Worm (Caenorhabditis elegans) whole organism, L4 larva: ENCODE measurements around the gene sly-1.

Source experiments
- F26F4.8 ChIP-seq: fragments of 200-800 bp; sonication (Bioruptor generic); conservative IDR thresholded peaks from 2 replicates; pipeline ENCODE4 v1.3.6; 2022; ENCODE audit warnings: missing genetic modification characterization, missing compliant biosample characterization
- F49E8.2 ChIP-seq: sonication (generic microtip); optimal IDR thresholded peaks from 2 replicates; lab custom pipeline; 2016; ENCODE audit warnings: missing compliant biosample characterization, mild to moderate bottlenecking, missing genetic modification characterization, borderline replicate concordance
- T26A8.4 ChIP-seq: fragments of 200-800 bp; sonication (Bioruptor generic); IDR thresholded peaks from 2 replicates; pipeline ENCODE4 v1.3.6; 2022; ENCODE audit warnings: missing genetic modification characterization, missing compliant biosample characterization
- ZK337.2 ChIP-seq: fragments of 200-800 bp; sonication (Bioruptor generic); IDR thresholded peaks from 2 replicates; pipeline ENCODE4 v1.3.6; 2022; ENCODE audit warnings: missing genetic modification reagents, missing genetic modification characterization, missing compliant biosample characterization
- ZK546.5 ChIP-seq, 2 experiments: sonication (generic microtip); optimal IDR thresholded peaks; 2 replicates each; lab custom pipeline; 2017; ENCODE audit warnings: missing biosample characterization in 2 of 2, missing genetic modification characterization in 2 of 2
- aha-1 ChIP-seq: fragments of 150-350 bp; peaks from one replicate; lab custom pipeline; 2014; ENCODE audit warnings: missing biosample characterization, missing genetic modification characterization
- arid-1 ChIP-seq: fragments of 200-800 bp; sonication (Bioruptor generic); conservative IDR thresholded peaks from 2 replicates; pipeline ENCODE4 v1.3.6; 2022; ENCODE audit warnings: missing genetic modification reagents, missing genetic modification characterization, missing compliant biosample characterization
- attf-4 ChIP-seq: sonication (generic microtip); optimal IDR thresholded peaks from 3 replicates; lab custom pipeline; 2017; ENCODE audit warnings: missing biosample characterization, missing genetic modification characterization
- ceh-20 ChIP-seq: fragments of 200-800 bp; sonication (Bioruptor generic); IDR thresholded peaks from 2 replicates; pipeline ENCODE4 v1.3.6; 2022; ENCODE audit warnings: missing genetic modification reagents, missing genetic modification characterization, missing compliant biosample characterization
- ceh-44 ChIP-seq: fragments of 200-800 bp; sonication (Bioruptor generic); IDR thresholded peaks from 2 replicates; pipeline ENCODE4 v1.3.6; 2022; ENCODE audit warnings: missing genetic modification reagents, missing genetic modification characterization, missing compliant biosample characterization
- ceh-82 ChIP-seq: sonication (generic microtip); optimal IDR thresholded peaks from 2 replicates; lab custom pipeline; 2017; ENCODE audit warnings: missing biosample characterization, missing genetic modification characterization
- ces-1 ChIP-seq: fragments of 150-350 bp; sonication (generic microtip); optimal IDR thresholded peaks from 4 replicates; lab custom pipeline; 2014; ENCODE audit warnings: missing biosample characterization, missing genetic modification reagents, missing genetic modification characterization
- daf-16 ChIP-seq, 3 experiments: sonication (generic microtip); optimal IDR thresholded peaks; 2 replicates each; lab custom pipeline; 2016 to 2017; ENCODE audit warnings: missing genetic modification characterization in 3 of 3, missing genetic modification reagents in 3 of 3, mild to moderate bottlenecking in 2 of 3, missing compliant biosample characterization in 2 of 3, missing biosample characterization in 1 of 3, moderate library complexity in 1 of 3
- dmd-6 ChIP-seq: fragments of 200-800 bp; sonication (Bioruptor generic); IDR thresholded peaks from 2 replicates; pipeline ENCODE4 v1.3.6; 2022; ENCODE audit warnings: missing genetic modification reagents, missing genetic modification characterization, missing compliant biosample characterization
- duxl-1 ChIP-seq: sonication (generic microtip); optimal IDR thresholded peaks from 2 replicates; lab custom pipeline; 2016; ENCODE audit warnings: mild to moderate bottlenecking, missing genetic modification characterization, moderate library complexity, missing compliant biosample characterization; ENCODE audit not compliant: poor library complexity
- egl-27 ChIP-seq: sonication (generic microtip); optimal IDR thresholded peaks from 3 replicates; lab custom pipeline; 2017; ENCODE audit warnings: missing biosample characterization, missing genetic modification reagents, missing genetic modification characterization
- fos-1 ChIP-seq: fragments of 150-350 bp; optimal IDR thresholded peaks from 2 replicates; lab custom pipeline; 2014; ENCODE audit warnings: missing biosample characterization, missing genetic modification characterization
- gei-8 ChIP-seq: fragments of 200-800 bp; sonication (Bioruptor generic); optimal IDR thresholded peaks from 2 replicates; lab custom pipeline; 2018; ENCODE audit warnings: mild to moderate bottlenecking, missing genetic modification characterization, missing compliant biosample characterization
- hmg-1.1 ChIP-seq: fragments of 200-800 bp; sonication (Bioruptor generic); IDR thresholded peaks from 2 replicates; pipeline ENCODE4 v1.3.6; 2022; ENCODE audit warnings: missing genetic modification reagents, missing genetic modification characterization, missing compliant biosample characterization
- lin-1 ChIP-seq: fragments of 200-800 bp; sonication (Bioruptor generic); IDR thresholded peaks from 2 replicates; pipeline ENCODE4 v1.3.6; 2022; ENCODE audit warnings: missing genetic modification reagents, missing genetic modification characterization, missing compliant biosample characterization
- lin-13 ChIP-seq: fragments of 150-350 bp; optimal IDR thresholded peaks from 2 replicates; lab custom pipeline; 2014; ENCODE audit warnings: missing biosample characterization, missing genetic modification reagents, missing genetic modification characterization
- lin-15B ChIP-seq: fragments of 150-350 bp; sonication (generic microtip); optimal IDR thresholded peaks from 3 replicates; lab custom pipeline; 2014; ENCODE audit warnings: missing biosample characterization, missing genetic modification characterization
- lin-38 ChIP-seq: fragments of 200-800 bp; sonication (Bioruptor generic); IDR thresholded peaks from 2 replicates; pipeline ENCODE4 v1.3.6; 2022; ENCODE audit warnings: missing genetic modification reagents, missing genetic modification characterization, missing compliant biosample characterization
- lir-3 ChIP-seq: sonication (generic microtip); optimal IDR thresholded peaks from 2 replicates; lab custom pipeline; 2016; ENCODE audit warnings: mild to moderate bottlenecking, missing genetic modification characterization, missing compliant biosample characterization
- lsy-2 ChIP-seq, 2 experiments: fragments of 150-350 bp in 1 of 2; sonication (generic microtip) in 1 of 2; optimal IDR thresholded peaks; 2 replicates each; lab custom pipeline; 2014 to 2017; ENCODE audit warnings: missing biosample characterization in 2 of 2, missing genetic modification characterization in 2 of 2
- madf-9 ChIP-seq: fragments of 200-800 bp; sonication (Bioruptor generic); conservative IDR thresholded peaks from 2 replicates; pipeline ENCODE4 v1.3.6; 2022; ENCODE audit warnings: missing genetic modification reagents, missing genetic modification characterization, missing compliant biosample characterization
- mdl-1 ChIP-seq, 2 experiments: fragments of 150-350 bp in 1 of 2; sonication (generic microtip) in 1 of 2; optimal IDR thresholded peaks; 2 replicates each; lab custom pipeline; 2014 to 2017; ENCODE audit warnings: missing biosample characterization in 2 of 2, missing genetic modification characterization in 2 of 2
- mxl-3 ChIP-seq: fragments of 200-800 bp; sonication (Bioruptor generic); optimal IDR thresholded peaks from 2 replicates; lab custom pipeline; 2018; ENCODE audit warnings: mild to moderate bottlenecking, missing genetic modification characterization, missing compliant biosample characterization
- nhr-10 ChIP-seq: fragments of 150-350 bp; optimal IDR thresholded peaks from 2 replicates; lab custom pipeline; 2014; ENCODE audit warnings: missing biosample characterization, missing genetic modification characterization
- nhr-11 ChIP-seq: fragments of 150-350 bp; optimal IDR thresholded peaks from 2 replicates; lab custom pipeline; 2014; ENCODE audit warnings: missing biosample characterization, missing genetic modification characterization
- nhr-111 ChIP-seq: fragments of 200-800 bp; sonication (Bioruptor generic); optimal IDR thresholded peaks from 2 replicates; lab custom pipeline; 2018; ENCODE audit warnings: mild to moderate bottlenecking, missing genetic modification characterization, missing compliant biosample characterization
- nhr-28 ChIP-seq: fragments of 150-350 bp; optimal IDR thresholded peaks from 2 replicates; lab custom pipeline; 2014; ENCODE audit warnings: missing biosample characterization, missing genetic modification characterization
- nhr-41 ChIP-seq: fragments of 200-800 bp; sonication (Bioruptor generic); IDR thresholded peaks from 2 replicates; pipeline ENCODE4 v1.3.6; 2022; ENCODE audit warnings: missing genetic modification reagents, missing genetic modification characterization, missing compliant biosample characterization
- nhr-6 ChIP-seq: fragments of 150-350 bp; optimal IDR thresholded peaks from 2 replicates; lab custom pipeline; 2014; ENCODE audit warnings: missing biosample characterization, missing genetic modification characterization
- nhr-76 ChIP-seq: fragments of 150-350 bp; optimal IDR thresholded peaks from 2 replicates; lab custom pipeline; 2014; ENCODE audit warnings: missing biosample characterization, missing genetic modification characterization
- nhr-77 ChIP-seq: fragments of 150-350 bp; optimal IDR thresholded peaks from 2 replicates; lab custom pipeline; 2014; ENCODE audit warnings: missing biosample characterization, missing genetic modification characterization
- pha-4 ChIP-seq, 2 experiments: fragments of 150-350 bp in 1 of 2; fragments of 200-800 bp in 1 of 2; sonication (Bioruptor generic) in 1 of 2; IDR thresholded peaks in 1 of 2; optimal IDR thresholded peaks in 1 of 2; 2 replicates each; pipeline versions ENCODE4 v1.3.6 to Lab custom; 2014 to 2022; ENCODE audit warnings: missing genetic modification characterization in 2 of 2, missing genetic modification reagents in 2 of 2, missing biosample characterization in 1 of 2, missing compliant biosample characterization in 1 of 2
- php-3 ChIP-seq: fragments of 200-800 bp; sonication (Bioruptor generic); IDR thresholded peaks from 2 replicates; pipeline ENCODE4 v1.3.6; 2022; ENCODE audit warnings: missing genetic modification reagents, missing genetic modification characterization, missing compliant biosample characterization
- rbr-2 ChIP-seq: sonication (generic microtip); optimal IDR thresholded peaks from 2 replicates; lab custom pipeline; 2016; ENCODE audit warnings: missing genotype, missing genetic modification characterization, missing compliant biosample characterization
- snpc-1.2 ChIP-seq: fragments of 200-800 bp; sonication (Bioruptor generic); IDR thresholded peaks from 2 replicates; pipeline ENCODE4 v1.3.6; 2022; ENCODE audit warnings: missing genetic modification reagents, missing genetic modification characterization, missing compliant biosample characterization
- snpc-4 ChIP-seq: fragments of 150-350 bp; optimal IDR thresholded peaks from 2 replicates; lab custom pipeline; 2014; ENCODE audit warnings: missing biosample characterization, missing genetic modification characterization
- unc-130 ChIP-seq: sonication (generic microtip); optimal IDR thresholded peaks from 2 replicates; lab custom pipeline; 2016; ENCODE audit warnings: missing genetic modification reagents, missing genetic modification characterization, missing compliant biosample characterization
- vab-7 ChIP-seq: fragments of 200-800 bp; sonication (Bioruptor generic); IDR thresholded peaks from 2 replicates; pipeline ENCODE4 v1.3.6; 2022; ENCODE audit warnings: missing genetic modification reagents, missing genetic modification characterization, missing compliant biosample characterization
- zfp-3 ChIP-seq: fragments of 200-800 bp; sonication (Bioruptor generic); conservative IDR thresholded peaks from 2 replicates; pipeline ENCODE4 v1.3.6; 2022; ENCODE audit warnings: missing genetic modification reagents, missing genetic modification characterization, missing compliant biosample characterization
- zip-11 ChIP-seq: fragments of 200-800 bp; sonication (Bioruptor generic); IDR thresholded peaks from 2 replicates; pipeline ENCODE4 v1.3.6; 2022; ENCODE audit warnings: missing genetic modification characterization, missing compliant biosample characterization
- ztf-7 ChIP-seq: fragments of 150-350 bp; optimal IDR thresholded peaks from 2 replicates; lab custom pipeline; 2014; ENCODE audit warnings: missing biosample characterization, missing genetic modification characterization

Gene sly-1

ce11 chrIII:10506699-10507248, at the start of gene sly-1, which contains the start of gene sip-1 (continued):
- TF ChIP-seq nhr-111 = no peak
- TF ChIP-seq snpc-4 (tag; lab: Kevin White, UChicago) = no peak
- TF ChIP-seq lir-3 = no peak

DNA sequence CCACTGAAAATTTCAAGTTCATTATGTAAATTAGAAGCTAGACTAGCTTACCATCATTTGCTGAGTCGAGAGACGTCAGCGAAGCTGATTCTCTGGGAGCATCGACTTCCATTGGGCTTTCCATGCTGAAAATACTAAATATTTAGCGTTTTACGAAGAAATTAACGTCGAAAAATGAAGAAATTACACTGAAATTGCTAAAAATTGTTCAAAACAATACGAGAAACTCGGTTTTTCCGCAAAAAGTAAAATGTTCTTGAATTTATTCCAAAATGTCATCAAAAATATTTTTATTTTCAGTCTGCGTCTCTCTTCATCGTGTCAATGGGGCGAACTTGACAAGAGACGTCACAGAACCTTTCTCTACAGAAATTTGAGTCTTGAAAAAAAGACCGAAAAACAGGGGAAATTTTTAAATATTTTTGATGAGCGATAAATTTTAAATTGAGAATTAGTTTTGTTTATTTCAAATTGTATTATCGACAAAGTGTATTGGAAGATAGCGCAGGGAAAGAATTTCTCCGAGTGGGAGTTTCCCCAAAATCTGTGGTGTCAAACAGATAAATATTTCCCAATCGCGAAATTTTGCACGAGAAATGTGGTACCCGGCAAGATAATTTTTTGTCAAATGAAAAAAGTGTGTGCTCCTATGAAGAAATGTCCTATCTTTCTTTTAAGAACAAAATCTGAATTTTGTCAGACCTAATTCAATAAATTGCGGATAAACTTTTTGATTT, 46.3 kb upstream of the sly-1 start, which contains the start of gene ecps-1:
TSS of gene ecps-1 (minus strand) at position 125 of the 737 bp plus-strand sequence.
- 0 out of 2 replicates have a peak, but pooled peaks have one; percentile 66 for TF ChIP-seq zfp-3 (GFP tag; lab: Robert Waterston, UW)
- TF ChIP-seq ztf-7 (tag; lab: Kevin White, UChicago) = peak; percentile 43
- TF ChIP-seq madf-9 (GFP tag; lab: Robert Waterston, UW) = peak; percentile 85
- no peak for TF ChIP-seq attf-4 (tag; lab: Kevin White, UChicago)
- TF ChIP-seq unc-130 (GFP tag; lab: Kevin White, UChicago) = peak; percentile 94
- peak; percentile 88 for TF ChIP-seq lin-15B
- TF ChIP-seq daf-16 (GFP tag; optimal IDR thresholded peaks at IDR 0.05; lab: Kevin White, UChicago) = no peak
- TF ChIP-seq daf-16 (tag; optimal IDR thresholded peaks at IDR 0.05; lab: Kevin White, UChicago) = peak; percentile 53
- peak; percentile 75 for TF ChIP-seq hmg-1.1
- TF ChIP-seq ceh-20 (GFP tag; lab: Robert Waterston, UW) = peak; percentile 70; the same call in 1 of the 2 replicates
- peak; percentile 79 for TF ChIP-seq dmd-6 (GFP tag; lab: Robert Waterston, UW)
- TF ChIP-seq nhr-77 (tag; lab: Kevin White, UChicago) = peak; percentile 84
- no peak for TF ChIP-seq zip-11 (GFP tag; lab: Robert Waterston, UW)
- TF ChIP-seq nhr-6 = peak; percentile 79
- TF ChIP-seq nhr-28 (tag; lab: Kevin White, UChicago) = peak; percentile 71
- TF ChIP-seq gei-8 (GFP tag; lab: Kevin White, UChicago) = no peak
- peak; percentile 55 to 94 for TF ChIP-seq lsy-2 (tag; optimal IDR thresholded peaks at IDR 0.05; lab: Kevin White, UChicago)
- TF ChIP-seq nhr-41 (GFP tag; lab: Robert Waterston, UW) = no peak
- peak; percentile 82 for TF ChIP-seq vab-7
- TF ChIP-seq F49E8.2 = peak; percentile 67
- 0 out of 2 replicates have a peak, but pooled peaks have one; percentile 38 for TF ChIP-seq snpc-1.2 (GFP tag; lab: Robert Waterston, UW)
- no peak for TF ChIP-seq nhr-76 (tag; lab: Kevin White, UChicago)
- peak; percentile 80 for TF ChIP-seq duxl-1
- peak; percentile 60 for TF ChIP-seq T26A8.4 (GFP tag; lab: Robert Waterston, UW)
- TF ChIP-seq lin-1 (GFP tag; lab: Robert Waterston, UW) = peak; percentile 34; the same call in 1 of the 2 replicates
- TF ChIP-seq lin-38 = peak; percentile 99
- no peak for TF ChIP-seq ceh-82 (tag; lab: Kevin White, UChicago)
- peak; percentile 94 for TF ChIP-seq aha-1 (tag; lab: Kevin White, UChicago)
- peak; percentile 7 for TF ChIP-seq ces-1 (GFP tag; lab: Kevin White, UChicago)
- peak; percentile 12 for TF ChIP-seq fos-1 (tag; lab: Kevin White, UChicago)
- TF ChIP-seq F26F4.8 (GFP tag; lab: Robert Waterston, UW) = no peak
- peak; percentile 61 to 75 for TF ChIP-seq mdl-1 (tag; optimal IDR thresholded peaks at IDR 0.05; lab: Kevin White, UChicago)
- TF ChIP-seq mxl-3 (GFP tag; lab: Kevin White, UChicago) = peak; percentile 74
- TF ChIP-seq egl-27 (tag; lab: Kevin White, UChicago) = no peak
- TF ChIP-seq ZK337.2 (GFP tag; lab: Robert Waterston, UW) = peak; percentile 77
- TF ChIP-seq lir-3 = peak; percentile 21
- peak; percentile 86 for TF ChIP-seq arid-1 (GFP tag; lab: Robert Waterston, UW)
- peak; percentile 61 for TF ChIP-seq nhr-11 (tag; lab: Kevin White, UChicago)
- no peak for TF ChIP-seq lin-13 (GFP tag; lab: Kevin White, UChicago)
- 0 out of 2 replicates have a peak, but pooled peaks have one; percentile 32 for TF ChIP-seq php-3 (GFP tag; lab: Robert Waterston, UW)
- TF ChIP-seq nhr-10 (tag; lab: Kevin White, UChicago) = peak; percentile 42
- TF ChIP-seq pha-4 (GFP tag; IDR thresholded peaks at IDR 0.05; lab: Robert Waterston, UW) = 0 out of 2 replicates have a peak, but pooled peaks have one; percentile 74
- peak; percentile 79 for TF ChIP-seq pha-4 (tag; optimal IDR thresholded peaks at IDR 0.05; lab: Kevin White, UChicago)
- peak; percentile 80; the same call in 1 of the 2 replicates for TF ChIP-seq ceh-44 (GFP tag; lab: Robert Waterston, UW)
- TF ChIP-seq ZK546.5 (tag; optimal IDR thresholded peaks at IDR 0.05; lab: Kevin White, UChicago) = no peak
- peak; percentile 60 for TF ChIP-seq rbr-2 (tag; lab: Kevin White, UChicago)
